Fruit fly (Drosophila melanogaster) whole organism, pupa: ENCODE data around the gene CG6785.

Experiments
- CG10348 ChIP-seq: fragments of 200-800 bp; sonication (Bioruptor generic); IDR thresholded peaks from 2 replicates; pipeline ENCODE4 v1.3.6; 2022; ENCODE audit warnings: missing biosample characterization, missing genetic modification characterization
- CG12605 ChIP-seq: fragments of 200-800 bp; sonication (Bioruptor generic); IDR thresholded peaks from 2 replicates; pipeline ENCODE4 v1.3.6; 2022; ENCODE audit warnings: missing biosample characterization, missing genetic modification characterization
- CG13204 ChIP-seq: fragments of 200-800 bp; sonication (Bioruptor generic); optimal IDR thresholded peaks from 2 replicates; lab custom pipeline; 2018; ENCODE audit warnings: missing biosample characterization, mild to moderate bottlenecking, missing genetic modification characterization, moderate library complexity
- CG14655 ChIP-seq: fragments of 200-800 bp; sonication (Bioruptor generic); optimal IDR thresholded peaks from 3 replicates; lab custom pipeline; 2017; ENCODE audit warnings: mild to moderate bottlenecking, missing biosample characterization, missing genetic modification reagents, missing genetic modification characterization
- CG15710 ChIP-seq: fragments of 200-800 bp; sonication (Bioruptor generic); optimal IDR thresholded peaks from 2 replicates; lab custom pipeline; 2018; ENCODE audit warnings: missing biosample characterization, mild to moderate bottlenecking, missing genetic modification characterization, moderate library complexity
- CG17806 ChIP-seq: fragments of 200-800 bp; sonication (Bioruptor generic); optimal IDR thresholded peaks from 2 replicates; lab custom pipeline; 2018; ENCODE audit warnings: missing biosample characterization, mild to moderate bottlenecking, missing genetic modification characterization, moderate library complexity
- CG32121 ChIP-seq: fragments of 200-800 bp; sonication (Bioruptor generic); IDR thresholded peaks from 2 replicates; pipeline ENCODE4 v1.3.6; 2022; ENCODE audit warnings: missing biosample characterization, missing genetic modification characterization
- CG34367 ChIP-seq: fragments of 200-800 bp; sonication (Bioruptor generic); optimal IDR thresholded peaks from 2 replicates; lab custom pipeline; 2018; ENCODE audit warnings: missing biosample characterization, mild to moderate bottlenecking, missing genetic modification characterization
- CG4496 ChIP-seq: fragments of 200-800 bp; sonication (Bioruptor generic); IDR thresholded peaks from 3 replicates; pipeline ENCODE4 v1.3.6; 2022; ENCODE audit warnings: missing biosample characterization, missing genetic modification characterization
- CG8159 ChIP-seq: fragments of 200-800 bp; sonication (Bioruptor generic); optimal IDR thresholded peaks from 3 replicates; lab custom pipeline; 2018; ENCODE audit warnings: missing biosample characterization, mild to moderate bottlenecking, missing genetic modification characterization, moderate library complexity
- CG8301 ChIP-seq: fragments of 200-800 bp; sonication (Bioruptor generic); optimal IDR thresholded peaks from 2 replicates; lab custom pipeline; 2018; ENCODE audit warnings: missing biosample characterization, mild to moderate bottlenecking, missing genetic modification characterization
- CG9948 ChIP-seq: fragments of 200-800 bp; sonication (Bioruptor generic); optimal IDR thresholded peaks from 2 replicates; lab custom pipeline; 2018; ENCODE audit warnings: missing biosample characterization, mild to moderate bottlenecking, missing genetic modification characterization, moderate library complexity
- D1 ChIP-seq: fragments of 200-800 bp; sonication (Bioruptor generic); optimal IDR thresholded peaks from 2 replicates; lab custom pipeline; 2018; ENCODE audit warnings: missing biosample characterization, mild to moderate bottlenecking, missing genetic modification characterization, moderate library complexity
- EcR ChIP-seq: fragments of 200-800 bp; sonication (Bioruptor generic); optimal IDR thresholded peaks from 3 replicates; lab custom pipeline; 2019; ENCODE audit warnings: missing biosample characterization, missing genetic modification characterization, mild to moderate bottlenecking, moderate library complexity, missing genetic modification reagents
- Ets98B ChIP-seq: fragments of 200-800 bp; sonication (Bioruptor generic); IDR thresholded peaks from 2 replicates; pipeline ENCODE4 v1.3.6; 2022; ENCODE audit warnings: missing biosample characterization, missing genetic modification characterization
- Pif1A ChIP-seq: fragments of 200-800 bp; sonication (Bioruptor generic); optimal IDR thresholded peaks from 3 replicates; lab custom pipeline; 2016; ENCODE audit warnings: missing biosample characterization, missing genetic modification characterization
- Pif1B ChIP-seq: fragments of 200-800 bp; sonication (Bioruptor generic); optimal IDR thresholded peaks from 3 replicates; lab custom pipeline; 2016; ENCODE audit warnings: missing biosample characterization, missing genetic modification characterization
- Snoo ChIP-seq: fragments of 200-800 bp; sonication (Bioruptor generic); optimal IDR thresholded peaks from 3 replicates; lab custom pipeline; 2017; ENCODE audit warnings: missing biosample characterization, mild to moderate bottlenecking, missing genetic modification characterization, inconsistent platforms
- fd96Ca ChIP-seq: fragments of 200-800 bp; sonication (Bioruptor generic); IDR thresholded peaks from 3 replicates; pipeline ENCODE4 v1.3.6; 2022; ENCODE audit warnings: missing biosample characterization, missing genetic modification characterization
- gl ChIP-seq: fragments of 200-800 bp; sonication (Bioruptor generic); optimal IDR thresholded peaks from 2 replicates; lab custom pipeline; 2018; ENCODE audit warnings: missing biosample characterization, mild to moderate bottlenecking, missing genetic modification characterization
- rn ChIP-seq: fragments of 200-800 bp; sonication (Bioruptor generic); IDR thresholded peaks from 2 replicates; pipeline ENCODE4 v1.3.6; 2022; ENCODE audit warnings: missing biosample characterization, missing genetic modification characterization

The CG6785 gene

dm6 chr2L:12028808-12029207 lies 16.2 kb downstream of the CG6785 start:
- TF ChIP-seq EcR (GFP tag; lab: Kevin White, UChicago) (peak; percentile 58), CG34367 (tag; lab: Kevin White, UChicago) (no peak)
- TF ChIP-seq, all 21 proteins: peak for 1

- TF ChIP-seq rn (GFP tag; lab: Robert Waterston, UW) (no peak), CG10348 (GFP tag; lab: Robert Waterston, UW) (no peak), D1 (no peak), Ets98B (GFP tag; lab: Robert Waterston, UW) (no peak), CG9948 (no peak), CG8301 (no peak), Pif1B (GFP tag; lab: Kevin White, UChicago) (no peak), CG14655 (GFP tag; lab: Kevin White, UChicago) (no peak), CG34367 (tag; lab: Kevin White, UChicago) (no peak), fd96Ca (GFP tag; lab: Robert Waterston, UW) (no peak), Snoo (no peak), gl (tag; lab: Kevin White, UChicago) (no peak), CG13204 (GFP tag; lab: Kevin White, UChicago) (no peak)
Observed at dm6 chr2L:12028102-12028501, 16.9 kb downstream of the CG6785 start.

dm6 chr2L:12027435-12027834 lies 17.6 kb downstream of the CG6785 start, which contains the start of gene dmGlut:
TSS of gene dmGlut (plus strand) at chr2L:12027438.
- no peak for TF ChIP-seq fd96Ca (GFP tag; lab: Robert Waterston, UW)
- TF ChIP-seq CG4496 (GFP tag; lab: Robert Waterston, UW) = no peak
- TF ChIP-seq EcR (GFP tag; lab: Kevin White, UChicago) = no peak
- no peak for TF ChIP-seq CG10348 (GFP tag; lab: Robert Waterston, UW)
- no peak for TF ChIP-seq CG8301
- no peak for TF ChIP-seq CG13204 (GFP tag; lab: Kevin White, UChicago)
- TF ChIP-seq CG15710 (tag; lab: Kevin White, UChicago) = no peak
- TF ChIP-seq Snoo = no peak
- TF ChIP-seq, all 21 proteins: peak for 0

dm6 chr2L:12026458-12027431 lies 18.3 kb downstream of the CG6785 start:
- TF ChIP-seq CG8301 (peak; percentile 48), CG14655 (GFP tag; lab: Kevin White, UChicago) (peak; percentile 79), CG4496 (GFP tag; lab: Robert Waterston, UW) (peak; percentile 88), Pif1B (GFP tag; lab: Kevin White, UChicago) (peak; percentile 77), fd96Ca (GFP tag; lab: Robert Waterston, UW) (peak; percentile 87), CG32121 (GFP tag; lab: Robert Waterston, UW) (peak; percentile 82), gl (tag; lab: Kevin White, UChicago) (peak; percentile 93), EcR (GFP tag; lab: Kevin White, UChicago) (peak; percentile 64), Snoo (peak; percentile 58), Pif1A (GFP tag; lab: Kevin White, UChicago) (peak; percentile 63), CG15710 (tag; lab: Kevin White, UChicago) (peak; percentile 70), CG34367 (tag; lab: Kevin White, UChicago) (peak; percentile 50), Ets98B (GFP tag; lab: Robert Waterston, UW) (peak; percentile 77), CG17806 (peak; percentile 61), CG12605 (GFP tag; lab: Robert Waterston, UW) (peak; percentile 94), CG13204 (GFP tag; lab: Kevin White, UChicago) (peak; percentile 65), CG8159 (tag; lab: Kevin White, UChicago) (peak; percentile 79), CG10348 (GFP tag; lab: Robert Waterston, UW) (no peak), rn (GFP tag; lab: Robert Waterston, UW) (peak; percentile 60), CG9948 (peak; percentile 51), D1 (no peak)

DNA sequence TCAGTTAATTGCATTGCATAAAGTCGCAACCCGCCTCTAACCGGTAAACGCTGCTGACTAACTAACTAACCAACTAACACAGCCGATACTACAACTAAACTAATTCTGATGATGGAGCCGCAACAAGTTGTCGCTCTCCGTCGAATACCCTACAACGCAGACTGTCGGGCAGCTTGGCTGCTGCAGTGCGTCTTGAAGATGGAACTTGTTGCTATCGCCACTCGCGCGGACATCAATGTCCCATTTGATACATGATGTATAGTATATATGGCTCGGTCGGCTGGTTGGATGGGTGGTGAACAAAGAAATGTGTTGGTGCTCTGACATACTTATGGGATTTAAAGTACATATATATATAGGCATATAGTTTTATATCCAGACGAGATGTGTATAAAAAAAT lies 19.5 kb downstream of the CG6785 start:
- TF ChIP-seq CG32121 (GFP tag; lab: Robert Waterston, UW) (peak; percentile 41; the same call in 1 of the 2 replicates), CG13204 (GFP tag; lab: Kevin White, UChicago) (peak; percentile 24), CG10348 (GFP tag; lab: Robert Waterston, UW) (0 out of 2 replicates have a peak, but pooled peaks have one; percentile 7), rn (GFP tag; lab: Robert Waterston, UW) (no peak), CG15710 (tag; lab: Kevin White, UChicago) (peak; percentile 5), fd96Ca (GFP tag; lab: Robert Waterston, UW) (peak; percentile 53; the same call in 1 of the 3 replicates), CG8301 (peak; percentile 29), CG8159 (tag; lab: Kevin White, UChicago) (peak; percentile 5), CG14655 (GFP tag; lab: Kevin White, UChicago) (no peak), EcR (GFP tag; lab: Kevin White, UChicago) (peak; percentile 66), Ets98B (GFP tag; lab: Robert Waterston, UW) (peak; percentile 67), CG4496 (GFP tag; lab: Robert Waterston, UW) (peak; percentile 80), Pif1A (GFP tag; lab: Kevin White, UChicago) (no peak)
